Worm (Caenorhabditis elegans): ENCODE results near the gene F47B7.5.

The F47B7.5 gene

DNA sequence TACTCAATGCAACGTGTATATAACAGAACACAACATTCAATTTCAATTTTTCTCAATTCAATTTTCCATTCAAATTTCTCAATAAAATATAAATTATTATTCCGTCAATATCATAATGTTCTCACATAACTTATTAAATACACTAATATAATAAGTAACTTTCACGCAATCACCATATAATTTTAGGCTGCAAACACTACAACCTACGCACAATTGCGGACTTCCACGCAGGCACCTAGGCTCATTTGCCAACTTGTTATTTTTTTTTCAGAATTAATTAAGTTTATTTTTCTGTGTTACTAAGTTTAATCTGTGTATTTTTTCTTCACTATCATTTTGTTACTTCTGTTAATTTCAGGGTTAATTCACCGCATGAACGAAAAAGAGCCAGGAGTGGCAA lies 3.8 kb upstream of the F47B7.5 start, which contains the start of gene F47B7.2 (continued):
- no peak for TF ChIP-seq dmd-9 (GFP tag; IDR thresholded peaks at IDR 0.05)

DNA sequence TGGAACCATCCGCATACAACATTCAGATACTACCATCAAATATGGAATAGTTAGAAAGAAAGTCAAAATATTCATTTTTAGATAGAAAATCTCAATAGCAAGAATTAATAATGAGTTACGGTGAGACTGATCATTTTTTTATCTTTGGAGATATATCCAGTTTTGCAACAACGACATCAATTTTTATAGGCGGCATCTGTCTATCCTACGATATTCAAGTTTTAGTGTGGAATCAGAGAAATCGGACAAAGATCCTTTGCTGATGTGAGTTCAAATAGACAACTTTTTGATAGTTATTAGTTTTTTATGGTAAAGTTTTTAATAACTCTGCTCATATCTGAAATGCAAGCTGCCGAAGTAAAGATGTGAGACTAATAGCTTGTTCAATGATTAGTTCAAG lies 2.1 kb downstream of the F47B7.5 start, which contains the start of gene F47B7.4:
Gene F47B7.4 (minus strand): TSS at position 101 of the 400 bp plus-strand sequence.
- TF ChIP-seq pqm-1 (tag; optimal IDR thresholded peaks at IDR 0.05): no peak
- TF ChIP-seq fkh-10 (GFP tag; optimal IDR thresholded peaks at IDR 0.05): no peak
- no peak for TF ChIP-seq zfp-3 (GFP tag; conservative IDR thresholded peaks at IDR 0.05)
- TF ChIP-seq skn-1 (tag; optimal IDR thresholded peaks at IDR 0.05): no peak

DNA sequence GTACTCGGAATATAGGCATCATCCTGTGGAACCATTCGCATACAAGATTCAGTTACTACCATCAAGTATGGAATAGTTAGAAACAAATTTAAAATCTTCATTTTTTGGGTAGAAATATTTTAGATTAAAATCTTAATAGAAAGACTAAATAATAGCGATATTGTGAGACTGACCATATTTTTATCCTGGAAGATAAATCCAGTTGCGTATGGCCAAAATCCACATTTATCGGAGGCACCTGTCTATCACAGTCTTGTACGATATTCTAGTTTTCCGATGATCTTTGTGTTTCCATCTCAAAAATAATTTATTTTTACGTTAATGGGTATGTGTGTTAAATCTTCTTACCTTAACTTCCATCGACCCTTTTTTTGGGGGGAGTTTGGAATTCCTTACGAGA lies 4.3 kb downstream of the F47B7.5 start, which contains the start of gene F47B7.3:
Gene F47B7.3 (minus strand): TSS at position 101 of the 400 bp plus-strand sequence.
- no peak for TF ChIP-seq F26F4.8 (GFP tag; conservative IDR thresholded peaks at IDR 0.05)
- no peak for TF ChIP-seq zip-11 (GFP tag; IDR thresholded peaks at IDR 0.05)
- TF ChIP-seq nhr-102 (tag; optimal IDR thresholded peaks at IDR 0.05): no peak
- TF ChIP-seq spr-3 (GFP tag; optimal IDR thresholded peaks at IDR 0.05): no peak
- TF ChIP-seq daf-16 (GFP tag; optimal IDR thresholded peaks at IDR 0.05): no peak
- no peak for TF ChIP-seq daf-16 (tag; optimal IDR thresholded peaks at IDR 0.05)
- TF ChIP-seq F10B5.3 (tag; optimal IDR thresholded peaks at IDR 0.05): no peak
- no peak for TF ChIP-seq ztf-7 (tag; optimal IDR thresholded peaks at IDR 0.05)
- no peak for TF ChIP-seq nhr-237 (tag; optimal IDR thresholded peaks at IDR 0.05)
- TF ChIP-seq Y75B8A.6 (GFP tag; IDR thresholded peaks at IDR 0.05): no peak
- TF ChIP-seq dmd-6 (GFP tag; IDR thresholded peaks at IDR 0.05): no peak
- no peak for TF ChIP-seq egl-27 (tag; optimal IDR thresholded peaks at IDR 0.05)
- no peak for TF ChIP-seq nhr-41 (GFP tag; IDR thresholded peaks at IDR 0.05)
- no peak for TF ChIP-seq hlh-11 (tag; optimal IDR thresholded peaks at IDR 0.05)

DNA sequence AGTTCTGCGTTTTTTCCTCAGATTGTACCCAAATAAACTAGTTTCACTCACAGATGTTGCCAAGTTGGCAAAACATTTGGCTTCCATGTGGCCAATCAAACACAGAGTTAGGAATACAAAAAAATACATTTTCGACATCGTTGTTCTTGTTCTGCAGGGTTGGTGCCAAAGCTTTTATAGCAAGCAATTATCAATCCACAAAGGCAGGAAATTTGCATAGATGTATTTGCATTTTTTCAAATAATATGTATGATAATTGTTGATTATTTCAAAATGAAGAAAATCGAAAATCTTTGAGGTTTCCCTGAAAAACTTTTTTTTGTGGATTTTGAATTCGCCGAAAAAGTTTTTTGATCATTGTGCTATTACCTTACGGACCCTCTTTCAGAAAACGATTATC lies 6.2 kb downstream of the F47B7.5 start, which contains the start of gene T14G12.11:
Gene T14G12.11 (minus strand): TSS at position 138 of the 400 bp plus-strand sequence.
- no peak for TF ChIP-seq ceh-32 (tag; optimal IDR thresholded peaks at IDR 0.05; ENCODE audit: poor library complexity)
- peak; percentile 91 for TF ChIP-seq aha-1 (tag)
- TF ChIP-seq saeg-2 (GFP tag; IDR thresholded peaks at IDR 0.05): no peak

DNA sequence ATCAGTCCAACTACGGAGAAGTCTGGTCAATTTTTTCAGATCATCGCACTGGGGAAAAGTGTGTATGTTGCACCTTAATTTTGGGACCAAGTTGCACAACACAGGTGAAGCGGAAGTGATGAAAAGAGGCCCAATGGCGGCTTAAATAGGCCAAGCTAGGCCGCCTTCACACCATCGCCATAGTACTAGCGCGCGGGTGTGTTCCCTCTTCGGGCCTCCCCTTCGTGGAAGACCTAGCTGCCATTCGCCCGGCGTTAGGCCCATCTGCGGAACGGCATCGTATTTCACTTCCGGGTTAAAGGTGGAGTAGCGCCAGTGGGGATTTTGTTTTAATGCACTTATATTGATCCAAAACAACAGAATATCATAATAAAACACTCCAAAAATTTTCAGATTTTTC lies 8.8 kb downstream of the F47B7.5 start:
- TF ChIP-seq mxl-2 (GFP tag; conservative IDR thresholded peaks at IDR 0.05) (0 out of 2 replicates have a peak, but pooled peaks have one; percentile 16), cey-2 (tag; optimal IDR thresholded peaks at IDR 0.05; ENCODE audit: borderline replicate concordance, insufficient read depth) (no peak), lin-13 (GFP tag; optimal IDR thresholded peaks at IDR 0.05) (no peak), D1046.2 (GFP tag; IDR thresholded peaks at IDR 0.05) (0 out of 2 replicates have a peak, but pooled peaks have one; percentile 34), snpc-4 (tag; optimal IDR thresholded peaks at IDR 0.05) (no peak), aly-2 (tag; optimal IDR thresholded peaks at IDR 0.05) (no peak), Y105C5A.15 (GFP tag; IDR thresholded peaks at IDR 0.05) (no peak), sdz-12 (GFP tag; optimal IDR thresholded peaks at IDR 0.05) (no peak), F26F4.8 (GFP tag; conservative IDR thresholded peaks at IDR 0.05) (no peak), daf-16 (GFP tag; optimal IDR thresholded peaks at IDR 0.05) (no peak), daf-16 (tag; optimal IDR thresholded peaks at IDR 0.05) (no peak)

DNA sequence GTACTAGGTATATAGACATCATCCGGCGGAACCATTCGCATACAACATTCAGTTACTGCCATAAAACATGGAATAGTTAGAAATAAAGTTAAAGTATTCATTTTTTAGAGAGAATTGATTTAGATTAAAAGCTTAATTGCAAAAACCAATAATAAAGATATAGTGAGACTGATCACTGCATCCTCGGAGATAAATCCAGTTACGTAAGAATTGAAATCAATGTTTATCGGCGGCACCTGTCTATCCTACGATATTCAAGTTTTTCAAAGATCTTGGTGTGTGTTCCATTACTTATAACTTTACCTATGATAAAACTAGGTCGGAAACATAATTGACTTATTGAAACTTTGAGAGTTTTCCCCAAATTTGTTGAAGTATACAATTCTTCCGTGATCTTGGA lies 9.3 kb downstream of the F47B7.5 start, which contains the start of gene T14G12.6:
Gene T14G12.6 (minus strand): TSS at position 101 of the 400 bp plus-strand sequence.
- TF ChIP-seq hlh-11 (tag; optimal IDR thresholded peaks at IDR 0.05) (no peak), jun-1 (tag; optimal IDR thresholded peaks at IDR 0.05) (no peak), F10B5.3 (tag; optimal IDR thresholded peaks at IDR 0.05) (no peak), gei-8 (GFP tag; optimal IDR thresholded peaks at IDR 0.05) (no peak), unc-62 (GFP tag; optimal IDR thresholded peaks at IDR 0.05 in 1 of 2) (no peak), unc-62 (tag; optimal IDR thresholded peaks at IDR 0.05) (no peak), lsy-2 (tag; optimal IDR thresholded peaks at IDR 0.05) (no peak), daf-8 (GFP tag; IDR thresholded peaks at IDR 0.05) (no peak), lin-1 (GFP tag; IDR thresholded peaks at IDR 0.05) (no peak), duxl-1 (tag; optimal IDR thresholded peaks at IDR 0.05; ENCODE audit: poor library complexity) (no peak), ceh-82 (tag; optimal IDR thresholded peaks at IDR 0.05) (no peak), ztf-11 (tag; optimal IDR thresholded peaks at IDR 0.05) (no peak)
